Worm (Caenorhabditis elegans) whole organism, late embryonic: Measurements from ENCODE around the gene spe-27.

Experiments
- F13H6.1 ChIP-seq: sonication (generic microtip); optimal IDR thresholded peaks from 2 replicates; lab custom pipeline; 2016; ENCODE audit warnings: missing genetic modification characterization, missing compliant biosample characterization
- K02D7.2 ChIP-seq: sonication (generic microtip); optimal IDR thresholded peaks from 2 replicates; lab custom pipeline; 2017; ENCODE audit warnings: mild to moderate bottlenecking, missing genetic modification characterization, missing compliant biosample characterization
- T23F11.4 ChIP-seq: fragments of 200-800 bp; sonication (Bioruptor generic); optimal IDR thresholded peaks from 2 replicates; lab custom pipeline; 2018; ENCODE audit warnings: mild to moderate bottlenecking, missing genetic modification characterization, missing compliant biosample characterization
- Y22D7AL.16 ChIP-seq: sonication (generic microtip); optimal IDR thresholded peaks from 2 replicates; lab custom pipeline; 2016; ENCODE audit warnings: missing genetic modification characterization, missing compliant biosample characterization
- ama-1 ChIP-seq: fragments of 150-350 bp; optimal IDR thresholded peaks from 2 replicates; lab custom pipeline; 2014
- ceh-18 ChIP-seq: sonication (generic microtip); optimal IDR thresholded peaks from 2 replicates; lab custom pipeline; 2016; ENCODE audit warnings: missing genetic modification characterization, missing compliant biosample characterization
- ceh-19 ChIP-seq: fragments of 200-800 bp; sonication (Bioruptor generic); optimal IDR thresholded peaks from 2 replicates; lab custom pipeline; 2018; ENCODE audit warnings: mild to moderate bottlenecking, missing genetic modification characterization, missing compliant biosample characterization
- ceh-2 ChIP-seq: sonication (generic microtip); optimal IDR thresholded peaks from 2 replicates; lab custom pipeline; 2016; ENCODE audit warnings: missing genotype, missing genetic modification characterization, missing compliant biosample characterization
- ceh-24 ChIP-seq: sonication (generic microtip); optimal IDR thresholded peaks from 2 replicates; lab custom pipeline; 2016; ENCODE audit warnings: mild to moderate bottlenecking, missing genetic modification characterization, missing compliant biosample characterization
- ceh-48 ChIP-seq: sonication (generic microtip); optimal IDR thresholded peaks from 2 replicates; lab custom pipeline; 2016; ENCODE audit warnings: missing genetic modification characterization, inconsistent platforms, missing compliant biosample characterization
- dmd-4 ChIP-seq: sonication (generic microtip); optimal IDR thresholded peaks from 2 replicates; lab custom pipeline; 2016; ENCODE audit warnings: borderline replicate concordance, missing genetic modification characterization, missing compliant biosample characterization
- dve-1 ChIP-seq: sonication (generic microtip); optimal IDR thresholded peaks from 2 replicates; lab custom pipeline; 2017; ENCODE audit warnings: antibody characterized with exemption, mild to moderate bottlenecking, missing genetic modification characterization, missing compliant biosample characterization
- elt-2 ChIP-seq: sonication (generic microtip); optimal IDR thresholded peaks from 2 replicates; lab custom pipeline; 2016; ENCODE audit warnings: missing genetic modification reagents, missing genetic modification characterization, missing compliant biosample characterization
- eyg-1 ChIP-seq: sonication (generic microtip); optimal IDR thresholded peaks from 2 replicates; lab custom pipeline; 2016; ENCODE audit warnings: missing genotype, missing genetic modification characterization, missing compliant biosample characterization
- fkh-10 ChIP-seq: fragments of 150-350 bp; optimal IDR thresholded peaks from 2 replicates; lab custom pipeline; 2014; ENCODE audit warnings: missing biosample characterization, missing genetic modification reagents, missing genetic modification characterization
- fkh-6 ChIP-seq: sonication (generic microtip); optimal IDR thresholded peaks from 2 replicates; lab custom pipeline; 2016; ENCODE audit warnings: missing genetic modification characterization, missing compliant biosample characterization
- gmeb-2 ChIP-seq: sonication (generic microtip); optimal IDR thresholded peaks from 2 replicates; lab custom pipeline; 2016; ENCODE audit warnings: missing genetic modification characterization, inconsistent platforms, missing compliant biosample characterization
- hlh-8 ChIP-seq: sonication (generic microtip); optimal IDR thresholded peaks from 2 replicates; lab custom pipeline; 2016; ENCODE audit warnings: missing genotype, missing genetic modification characterization, missing compliant biosample characterization
- lim-6 ChIP-seq: sonication (generic microtip); optimal IDR thresholded peaks from 2 replicates; lab custom pipeline; 2016; ENCODE audit warnings: missing genetic modification characterization, missing compliant biosample characterization
- madf-2 ChIP-seq: sonication (generic microtip); optimal IDR thresholded peaks from 2 replicates; lab custom pipeline; 2017; ENCODE audit warnings: missing genetic modification characterization, missing compliant biosample characterization
- mec-3 ChIP-seq: sonication (generic microtip); optimal IDR thresholded peaks from 2 replicates; lab custom pipeline; 2016; ENCODE audit warnings: borderline replicate concordance, missing genetic modification characterization, missing compliant biosample characterization
- nfya-1 ChIP-seq: sonication (generic microtip); optimal IDR thresholded peaks from 2 replicates; lab custom pipeline; 2017; ENCODE audit warnings: missing genetic modification characterization, mild to moderate bottlenecking, missing compliant biosample characterization, antibody characterized with exemption, moderate library complexity
- odd-2 ChIP-seq: sonication (generic microtip); optimal IDR thresholded peaks from 2 replicates; lab custom pipeline; 2017; ENCODE audit warnings: antibody characterized with exemption, mild to moderate bottlenecking, missing genetic modification characterization, missing compliant biosample characterization
- pha-4 ChIP-seq: fragments of 150-350 bp; optimal IDR thresholded peaks from 2 replicates; lab custom pipeline; 2018; ENCODE audit warnings: missing biosample characterization, missing genetic modification reagents, missing genetic modification characterization
- pqm-1 ChIP-seq: sonication (generic microtip); optimal IDR thresholded peaks from 2 replicates; lab custom pipeline; 2016; ENCODE audit warnings: missing genetic modification characterization, missing compliant biosample characterization
- rnt-1 ChIP-seq: sonication (generic microtip); optimal IDR thresholded peaks from 2 replicates; lab custom pipeline; 2016; ENCODE audit warnings: missing genetic modification characterization, missing compliant biosample characterization
- sdc-2 ChIP-seq: sonication (generic microtip); optimal IDR thresholded peaks from 2 replicates; lab custom pipeline; 2016; ENCODE audit warnings: missing genotype, missing genetic modification characterization, missing compliant biosample characterization
- sox-4 ChIP-seq: sonication (generic microtip); optimal IDR thresholded peaks from 2 replicates; lab custom pipeline; 2017; ENCODE audit warnings: mild to moderate bottlenecking, missing genetic modification characterization, inconsistent platforms, missing compliant biosample characterization
- unc-42 ChIP-seq: sonication (generic microtip); optimal IDR thresholded peaks from 2 replicates; lab custom pipeline; 2016; ENCODE audit warnings: missing genotype, missing genetic modification characterization, missing compliant biosample characterization
- unc-55 ChIP-seq: sonication (generic microtip); optimal IDR thresholded peaks from 2 replicates; lab custom pipeline; 2017; ENCODE audit warnings: missing biosample characterization, missing genetic modification reagents, missing genetic modification characterization
- ztf-16 ChIP-seq: sonication (generic microtip); optimal IDR thresholded peaks from 2 replicates; lab custom pipeline; 2017; ENCODE audit warnings: missing genetic modification characterization, missing compliant biosample characterization

spe-27 gene

ce11 chrIV:5865818-5866217 lies at the start of gene spe-27:
spe-27 (minus strand) TSS chrIV:5865918.
- TF ChIP-seq fkh-10 (GFP tag; lab: Kevin White, UChicago) (no peak), fkh-6 (tag; lab: Kevin White, UChicago) (no peak), T23F11.4 (GFP tag; lab: Kevin White, UChicago) (no peak)
- TF ChIP-seq, all 69 proteins: peak for 0

DNA sequence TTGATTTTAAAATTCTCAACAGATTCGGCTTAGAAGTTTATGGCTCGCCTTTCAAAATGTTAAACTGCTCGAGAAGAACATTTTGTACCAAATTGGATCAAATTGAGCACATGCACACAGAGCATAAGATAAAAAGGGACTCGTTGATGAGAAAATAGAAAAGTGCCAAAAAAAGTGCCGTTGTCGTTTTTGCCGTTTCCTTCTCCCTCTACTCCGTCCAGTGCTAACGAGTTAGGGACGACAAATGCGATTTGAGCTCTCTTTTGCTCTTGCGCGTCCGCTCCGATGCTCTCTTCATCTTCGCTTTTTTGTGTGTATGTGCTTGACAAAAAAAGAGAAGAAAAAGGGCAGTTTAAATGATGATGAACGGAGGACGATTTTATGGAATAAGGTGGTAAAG lies 49.4 kb upstream of the spe-27 start:
- TF ChIP-seq K02D7.2 (tag; lab: Kevin White, UChicago) (no peak), unc-42 (tag; lab: Kevin White, UChicago) (peak; percentile 91)
- TF ChIP-seq, all 69 proteins: peak for 1

- no peak for TF ChIP-seq ama-1 (lab: Kevin White, UChicago)
- TF ChIP-seq nfya-1 (tag; lab: Kevin White, UChicago), result peak; percentile 53
Observed at ce11 chrIV:5903305-5903778, 37.6 kb upstream of the spe-27 start, which contains the start of gene H04M03.12. H04M03.12 (minus strand) TSS chrIV:5903355.

ce11 chrIV:5902730-5903129 lies 37.0 kb upstream of the spe-27 start:
- TF ChIP-seq dmd-4 (tag; lab: Kevin White, UChicago) (no peak), mec-3 (tag; lab: Kevin White, UChicago) (no peak), ztf-16 (no peak), unc-42 (tag; lab: Kevin White, UChicago) (peak; percentile 85), Y22D7AL.16 (tag; lab: Kevin White, UChicago) (no peak)

DNA sequence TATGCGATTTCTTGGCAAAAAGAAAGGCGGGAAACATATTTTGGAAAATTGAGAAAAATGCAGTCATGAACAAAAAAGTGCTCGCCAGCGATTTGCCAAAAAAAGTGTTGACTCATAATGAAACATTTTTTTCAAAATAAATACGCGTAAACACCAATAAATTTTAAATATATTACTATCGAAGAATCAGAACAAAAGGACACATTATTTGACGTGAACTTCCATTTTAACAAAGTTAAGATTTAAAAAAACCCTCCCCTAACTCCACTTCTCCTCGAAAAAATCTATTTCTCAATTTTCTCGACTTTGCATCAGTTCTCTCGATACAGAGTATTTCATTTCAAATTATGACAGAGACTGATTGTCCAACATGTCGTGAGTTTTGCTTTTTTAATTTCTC lies 30.6 kb upstream of the spe-27 start, which contains the start of gene pck-3:
TSS of gene pck-3 (plus strand) at position 301 of the 400 bp plus-strand sequence.
- no peak for TF ChIP-seq gmeb-2 (tag; lab: Kevin White, UChicago)
- no peak for TF ChIP-seq dve-1 (tag; lab: Kevin White, UChicago)
- no peak for TF ChIP-seq nfya-1 (tag; lab: Kevin White, UChicago)
- TF ChIP-seq ceh-24, result no peak
- TF ChIP-seq T23F11.4 (GFP tag; lab: Kevin White, UChicago), result no peak
- no peak for TF ChIP-seq F13H6.1 (tag; lab: Kevin White, UChicago)
- no peak for TF ChIP-seq unc-55 (GFP tag; lab: Kevin White, UChicago)
- no peak for TF ChIP-seq ama-1 (lab: Kevin White, UChicago)

DNA sequence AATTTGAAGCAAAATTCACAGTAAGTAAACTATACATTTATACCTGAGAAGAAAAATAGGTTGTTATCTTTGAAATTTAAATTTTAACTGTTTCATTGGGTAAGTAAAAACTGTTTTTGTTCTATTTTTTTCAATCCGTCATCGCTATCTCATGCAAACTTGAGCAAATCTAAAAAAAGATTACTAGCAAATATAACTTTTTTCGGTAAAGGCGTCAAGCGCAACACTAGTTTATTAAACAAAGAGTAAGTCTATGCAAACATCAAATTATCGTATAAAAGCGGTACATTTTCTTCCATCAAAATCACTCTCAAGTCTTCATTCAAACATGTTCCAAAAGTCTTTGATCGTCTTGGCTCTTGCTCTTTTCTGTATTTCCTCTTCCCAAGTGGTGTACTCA lies 29.5 kb upstream of the spe-27 start, which contains the start of gene nspb-6:
TSS of gene nspb-6 (plus strand) at position 301 of the 400 bp plus-strand sequence.
- TF ChIP-seq sdc-2 (tag; lab: Kevin White, UChicago), result no peak
- no peak for TF ChIP-seq unc-55 (GFP tag; lab: Kevin White, UChicago)
- no peak for TF ChIP-seq pqm-1 (tag; lab: Kevin White, UChicago)
- no peak for TF ChIP-seq dve-1 (tag; lab: Kevin White, UChicago)
- no peak for TF ChIP-seq ceh-24
- no peak for TF ChIP-seq pha-4 (tag; lab: Kevin White, UChicago)
- no peak for TF ChIP-seq ceh-18 (tag; lab: Kevin White, UChicago)
- TF ChIP-seq, all 69 proteins: peak for 0

- TF ChIP-seq lim-6 (tag; lab: Kevin White, UChicago), result no peak
- TF ChIP-seq ceh-19 (GFP tag; lab: Kevin White, UChicago), result no peak
- no peak for TF ChIP-seq ceh-48 (tag; lab: Kevin White, UChicago)
- TF ChIP-seq fkh-6 (tag; lab: Kevin White, UChicago), result no peak
- TF ChIP-seq ceh-18 (tag; lab: Kevin White, UChicago), result no peak
- TF ChIP-seq odd-2 (tag; lab: Kevin White, UChicago), result no peak
- no peak for TF ChIP-seq eyg-1 (tag; lab: Kevin White, UChicago)
- TF ChIP-seq gmeb-2 (tag; lab: Kevin White, UChicago), result no peak
- no peak for TF ChIP-seq pqm-1 (tag; lab: Kevin White, UChicago)
- no peak for TF ChIP-seq sox-4 (tag; lab: Kevin White, UChicago)
- TF ChIP-seq pha-4 (tag; lab: Kevin White, UChicago), result no peak
- no peak for TF ChIP-seq F13H6.1 (tag; lab: Kevin White, UChicago)
- no peak for TF ChIP-seq hlh-8 (tag; lab: Kevin White, UChicago)
- no peak for TF ChIP-seq rnt-1 (tag; lab: Kevin White, UChicago)
- no peak for TF ChIP-seq ama-1 (lab: Kevin White, UChicago)
- TF ChIP-seq ceh-2 (tag; lab: Kevin White, UChicago), result no peak
- no peak for TF ChIP-seq elt-2 (tag; lab: Kevin White, UChicago)
- TF ChIP-seq K02D7.2 (tag; lab: Kevin White, UChicago), result no peak
- TF ChIP-seq madf-2 (tag; lab: Kevin White, UChicago), result no peak
- TF ChIP-seq dve-1 (tag; lab: Kevin White, UChicago), result no peak
Observed at ce11 chrIV:5891265-5891664, 25.5 kb upstream of the spe-27 start, which contains the start of gene H04M03.3. H04M03.3 (plus strand) TSS chrIV:5891565.
